Fruit fly (Drosophila melanogaster) whole organism: Measurements from ENCODE around the gene CG14015.

Experiments used
- Dll ChIP-seq: fragments of >200 bp; optimal IDR thresholded peaks from 2 replicates; lab custom pipeline; 2017
- psq ChIP-seq: fragments of >200 bp; optimal IDR thresholded peaks from 2 replicates; lab custom pipeline; 2017

dm6 chr2L:5588314-5588713 is 49.3 kb upstream of the CG14015 start, which contains the start of gene CG7251:
- TF ChIP-seq Dll (lab: Kevin White, UChicago), result no peak
- TF ChIP-seq psq, result no peak
